Fruit fly (Drosophila melanogaster): ENCODE results near the gene D19A.

The D19A gene

dm6 chr3L:6140771-6141472 is 48.0 kb downstream of the D19A start (continued):
- TF ChIP-seq CG13624 (GFP tag; optimal IDR thresholded peaks at IDR 0.05) (no peak), YL-1 (GFP tag; optimal IDR thresholded peaks at IDR 0.05) (no peak), slbo (GFP tag; IDR thresholded peaks at IDR 0.05) (0 out of 2 replicates have a peak, but pooled peaks have one; percentile 10), CG9932 (GFP tag; IDR thresholded peaks at IDR 0.05) (peak; percentile 39; the same call in 1 of the 2 replicates), gce (GFP tag; IDR thresholded peaks at IDR 0.05) (no peak), Hmr (GFP tag; optimal IDR thresholded peaks at IDR 0.05) (no peak), disco-r (GFP tag; optimal IDR thresholded peaks at IDR 0.05) (no peak), Med (GFP tag) (peak; percentile 8), az2 (GFP tag; optimal IDR thresholded peaks at IDR 0.05) (no peak), CG9876 (GFP tag; optimal IDR thresholded peaks at IDR 0.05) (no peak), ranshi (GFP tag; IDR thresholded peaks at IDR 0.05) (no peak), dpn (GFP tag; optimal IDR thresholded peaks at IDR 0.05) (no peak), CG4282 (GFP tag; optimal IDR thresholded peaks at IDR 0.05) (no peak), Oli (tag; optimal IDR thresholded peaks at IDR 0.05) (peak; percentile 33), CG12071 (GFP tag; optimal IDR thresholded peaks at IDR 0.05) (no peak), CG11504 (tag; optimal IDR thresholded peaks at IDR 0.05) (peak; percentile 27), CG8290 (GFP tag; optimal IDR thresholded peaks at IDR 0.05) (no peak), CG8290 (tag; optimal IDR thresholded peaks at IDR 0.05) (peak in 1 of 2 experiments; percentile 35), CG4404 (GFP tag; IDR thresholded peaks at IDR 0.05) (no peak), CG30403 (GFP tag; optimal IDR thresholded peaks at IDR 0.05) (peak; percentile 2), ssp (GFP tag; IDR thresholded peaks at IDR 0.05) (no peak), salm (tag; optimal IDR thresholded peaks at IDR 0.05) (no peak), Xrp1 (GFP tag; IDR thresholded peaks at IDR 0.05) (no peak), Adf1 (GFP tag; IDR thresholded peaks at IDR 0.05) (no peak), crol (GFP tag; IDR thresholded peaks at IDR 0.05) (no peak), eyg (GFP tag; optimal IDR thresholded peaks at IDR 0.05) (no peak), CG2678 (tag; optimal IDR thresholded peaks at IDR 0.05) (peak; percentile 21), bab2 (GFP tag; optimal IDR thresholded peaks at IDR 0.05) (no peak), Dad (GFP tag; optimal IDR thresholded peaks at IDR 0.05) (no peak), shn (GFP tag; optimal IDR thresholded peaks at IDR 0.05) (no peak), dmrt99B (tag; optimal IDR thresholded peaks at IDR 0.05) (peak; percentile 18), eve (GFP tag; optimal IDR thresholded peaks at IDR 0.05) (no peak), al (GFP tag; IDR thresholded peaks at IDR 0.05) (no peak), tgo (GFP tag; IDR thresholded peaks at IDR 0.05) (peak; percentile 14; the same call in 1 of the 3 replicates), D19A (tag; optimal IDR thresholded peaks at IDR 0.05) (no peak), Ptx1 (GFP tag; IDR thresholded peaks at IDR 0.05) (peak; percentile 26; the same call in 1 of the 2 replicates), CG10565 (GFP tag; optimal IDR thresholded peaks at IDR 0.05) (no peak), Fer3 (tag; optimal IDR thresholded peaks at IDR 0.05) (no peak), z (GFP tag; IDR thresholded peaks at IDR 0.05) (no peak), ab (GFP tag; optimal IDR thresholded peaks at IDR 0.05) (no peak), E2f2 (GFP tag; IDR thresholded peaks at IDR 0.05) (no peak), phol (tag; optimal IDR thresholded peaks at IDR 0.05) (no peak), dysf (GFP tag; IDR thresholded peaks at IDR 0.05) (peak; percentile 45; the same call in 1 of the 3 replicates), ase (GFP tag; IDR thresholded peaks at IDR 0.05) (no peak), Jarid2 (GFP tag; optimal IDR thresholded peaks at IDR 0.05) (no peak), sd (tag; optimal IDR thresholded peaks at IDR 0.05) (peak; percentile 12), btn (GFP tag; optimal IDR thresholded peaks at IDR 0.05) (no peak), CG4730 (GFP tag; IDR thresholded peaks at IDR 0.05) (no peak), maf-S (GFP tag; optimal IDR thresholded peaks at IDR 0.05) (no peak), CG17385 (GFP tag; optimal IDR thresholded peaks at IDR 0.05) (no peak), CG7556 (GFP tag; optimal IDR thresholded peaks at IDR 0.05) (peak; percentile 10), exex (tag; optimal IDR thresholded peaks at IDR 0.05) (no peak)
